1 fruit fly cellular context compared by ENCODE assay signal in the genomic region with DNA sequence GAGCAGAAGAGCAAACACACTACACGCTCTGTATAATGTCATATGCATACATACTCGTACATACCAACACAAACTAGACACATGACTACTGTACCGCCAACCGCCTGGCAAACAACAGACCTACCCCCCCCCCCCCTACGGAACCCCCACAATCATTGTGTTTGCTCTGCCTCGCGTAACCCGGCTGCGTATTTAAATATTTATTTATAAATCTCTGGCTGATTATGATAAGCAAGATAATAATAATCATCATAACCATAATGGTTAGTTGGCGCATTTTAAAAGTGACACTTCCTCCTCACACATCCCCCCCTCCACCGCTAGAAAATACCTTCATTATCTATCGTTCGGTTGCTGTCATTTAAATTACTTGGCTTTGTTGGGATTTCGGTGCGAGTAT.
TF ChIP-seq lines count a peak whose summit lies in the region.

No protein-coding gene starts in this region.

TF ChIP-seq in whole organism, embryonic, 481 proteins besides CTCF, POLR2A, EP300 and RAD21 (continued from another document and continues in another):
- TF ChIP-seq Trl (optimal IDR thresholded peaks at IDR 0.05; lab: Kevin White, UChicago) (no peak), Trl (GFP tag; optimal IDR thresholded peaks at IDR 0.05; lab: Kevin White, UChicago) (no peak), eve (GFP tag; optimal IDR thresholded peaks at IDR 0.05; lab: Kevin White, UChicago) (no peak), ind (GFP tag; optimal IDR thresholded peaks at IDR 0.05; lab: Kevin White, UChicago) (no peak), Side (GFP tag; optimal IDR thresholded peaks at IDR 0.05; lab: Kevin White, UChicago) (peak; percentile 24), CG16863 (GFP tag; optimal IDR thresholded peaks at IDR 0.05; lab: Kevin White, UChicago) (no peak), Mad (GFP tag; optimal IDR thresholded peaks at IDR 0.05; lab: Kevin White, UChicago) (no peak), Awh (GFP tag; IDR thresholded peaks at IDR 0.05; lab: Robert Waterston, UW) (peak; percentile 53; the same call in 1 of the 2 replicates), CG15696 (tag; optimal IDR thresholded peaks at IDR 0.05; lab: Kevin White, UChicago) (peak; percentile 61), CG2889 (GFP tag; IDR thresholded peaks at IDR 0.05; lab: Robert Waterston, UW) (no peak), CG6791 (GFP tag; IDR thresholded peaks at IDR 0.05; lab: Robert Waterston, UW; ENCODE audit: partially characterized antibody) (no peak), CG7357 (GFP tag; IDR thresholded peaks at IDR 0.05; lab: Robert Waterston, UW) (no peak), CG33557 (GFP tag; optimal IDR thresholded peaks at IDR 0.05; lab: Kevin White, UChicago) (peak; percentile 5), Meics (GFP tag; optimal IDR thresholded peaks at IDR 0.05; lab: Kevin White, UChicago) (peak; percentile 69), CG2712 (tag; optimal IDR thresholded peaks at IDR 0.05; lab: Kevin White, UChicago) (peak; percentile 46), CG34224 (GFP tag; IDR thresholded peaks at IDR 0.05; lab: Robert Waterston, UW; ENCODE audit: partially characterized antibody) (no peak), CG4707 (GFP tag; optimal IDR thresholded peaks at IDR 0.05; lab: Kevin White, UChicago) (peak; percentile 17), CG8388 (GFP tag; optimal IDR thresholded peaks at IDR 0.05; lab: Kevin White, UChicago) (peak; percentile 3), Dref (GFP tag; IDR thresholded peaks at IDR 0.05; lab: Robert Waterston, UW) (no peak), CG13894 (tag; optimal IDR thresholded peaks at IDR 0.05; lab: Kevin White, UChicago) (peak; percentile 46), Lpt (GFP tag; optimal IDR thresholded peaks at IDR 0.05; lab: Kevin White, UChicago) (no peak), CG12299 (tag; optimal IDR thresholded peaks at IDR 0.05; lab: Kevin White, UChicago) (peak; percentile 44), Bgb (GFP tag; IDR thresholded peaks at IDR 0.05; lab: Robert Waterston, UW; ENCODE audit: partially characterized antibody) (no peak), z (GFP tag; IDR thresholded peaks at IDR 0.05; lab: Robert Waterston, UW) (no peak), CG11093 (GFP tag; IDR thresholded peaks at IDR 0.05; lab: Robert Waterston, UW) (no peak), CG10147 (GFP tag; optimal IDR thresholded peaks at IDR 0.05; lab: Kevin White, UChicago) (peak; percentile 52), CG17568 (GFP tag; optimal IDR thresholded peaks at IDR 0.05; lab: Kevin White, UChicago) (peak; percentile 73), twi (tag; optimal IDR thresholded peaks at IDR 0.05; lab: Kevin White, UChicago) (no peak), CG3281 (GFP tag; optimal IDR thresholded peaks at IDR 0.05; lab: Kevin White, UChicago) (peak; percentile 73), CG3163 (GFP tag; optimal IDR thresholded peaks at IDR 0.05; lab: Kevin White, UChicago) (no peak), Oaz (GFP tag; IDR thresholded peaks at IDR 0.05; lab: Robert Waterston, UW) (no peak), CG12219 (GFP tag; optimal IDR thresholded peaks at IDR 0.05; lab: Kevin White, UChicago) (peak; percentile 26), dm (GFP tag; optimal IDR thresholded peaks at IDR 0.05; lab: Kevin White, UChicago) (no peak), CG4854 (GFP tag; optimal IDR thresholded peaks at IDR 0.05; lab: Kevin White, UChicago) (peak; percentile 16), CG6272 (GFP tag; IDR thresholded peaks at IDR 0.05; lab: Robert Waterston, UW) (no peak), ato (GFP tag; IDR thresholded peaks at IDR 0.05; lab: Robert Waterston, UW; ENCODE audit: partially characterized antibody) (no peak), Doc3 (GFP tag; IDR thresholded peaks at IDR 0.05; lab: Robert Waterston, UW; ENCODE audit: partially characterized antibody) (no peak), NFAT (GFP tag; IDR thresholded peaks at IDR 0.05; lab: Robert Waterston, UW) (peak; percentile 53; the same call in 1 of the 2 replicates), Dek (tag; optimal IDR thresholded peaks at IDR 0.05; lab: Kevin White, UChicago) (peak; percentile 21), fd102C (GFP tag; optimal IDR thresholded peaks at IDR 0.05; lab: Kevin White, UChicago) (no peak), fd3F (GFP tag; optimal IDR thresholded peaks at IDR 0.05; lab: Kevin White, UChicago) (peak; percentile 17), disco-r (GFP tag; optimal IDR thresholded peaks at IDR 0.05; lab: Kevin White, UChicago) (no peak), CrebB (tag; optimal IDR thresholded peaks at IDR 0.05; lab: Kevin White, UChicago) (peak; percentile 63), CG16813 (GFP tag; IDR thresholded peaks at IDR 0.05; lab: Robert Waterston, UW; ENCODE audit: partially characterized antibody) (no peak), h (optimal IDR thresholded peaks at IDR 0.05; lab: Kevin White, UChicago) (no peak), schlank (tag; optimal IDR thresholded peaks at IDR 0.05; lab: Kevin White, UChicago) (peak; percentile 44), CG30020 (tag; optimal IDR thresholded peaks at IDR 0.05; lab: Kevin White, UChicago) (no peak), CG12744 (GFP tag; optimal IDR thresholded peaks at IDR 0.05; lab: Kevin White, UChicago) (no peak), otp (GFP tag; IDR thresholded peaks at IDR 0.05; lab: Robert Waterston, UW) (peak; percentile 63; the same call in 1 of the 3 replicates), CG17328 (GFP tag; IDR thresholded peaks at IDR 0.05; lab: Robert Waterston, UW) (no peak), CG16815 (GFP tag; optimal IDR thresholded peaks at IDR 0.05; lab: Kevin White, UChicago) (no peak), Xbp1 (GFP tag; optimal IDR thresholded peaks at IDR 0.05; lab: Kevin White, UChicago) (no peak), al (GFP tag; IDR thresholded peaks at IDR 0.05; lab: Robert Waterston, UW) (no peak), CHES-1-like (GFP tag; optimal IDR thresholded peaks at IDR 0.05; lab: Kevin White, UChicago) (no peak), peb (GFP tag; IDR thresholded peaks at IDR 0.05; lab: Robert Waterston, UW) (no peak), croc (GFP tag; conservative IDR thresholded peaks at IDR 0.05; lab: Robert Waterston, UW) (no peak), Dip3 (GFP tag; optimal IDR thresholded peaks at IDR 0.05; lab: Kevin White, UChicago) (no peak), Opbp (GFP tag; IDR thresholded peaks at IDR 0.05; lab: Robert Waterston, UW; ENCODE audit: partially characterized antibody) (no peak), CG11085 (GFP tag; IDR thresholded peaks at IDR 0.05; lab: Robert Waterston, UW) (no peak), unc-4 (GFP tag; IDR thresholded peaks at IDR 0.05; lab: Robert Waterston, UW; ENCODE audit: partially characterized antibody) (no peak), CG4820 (GFP tag; optimal IDR thresholded peaks at IDR 0.05; lab: Kevin White, UChicago) (no peak), MBD-R2 (GFP tag; IDR thresholded peaks at IDR 0.05; lab: Robert Waterston, UW) (no peak), CG13775 (GFP tag; optimal IDR thresholded peaks at IDR 0.05; lab: Kevin White, UChicago) (peak; percentile 12), CG5953 (GFP tag; IDR thresholded peaks at IDR 0.05; lab: Robert Waterston, UW) (no peak), dmrt99B (tag; optimal IDR thresholded peaks at IDR 0.05; lab: Kevin White, UChicago) (peak; percentile 51), Atf-2 (GFP tag; optimal IDR thresholded peaks at IDR 0.05; lab: Kevin White, UChicago) (no peak), CG34376 (GFP tag; optimal IDR thresholded peaks at IDR 0.05; lab: Kevin White, UChicago) (peak; percentile 63), tin (GFP tag; optimal IDR thresholded peaks at IDR 0.05; lab: Kevin White, UChicago) (no peak), zen2 (GFP tag; IDR thresholded peaks at IDR 0.05; lab: Robert Waterston, UW; ENCODE audit: partially characterized antibody) (no peak), zfh2 (GFP tag; optimal IDR thresholded peaks at IDR 0.05; lab: Kevin White, UChicago) (no peak), HmgZ (tag; optimal IDR thresholded peaks at IDR 0.05; lab: Kevin White, UChicago) (peak; percentile 72), CG11398 (GFP tag; optimal IDR thresholded peaks at IDR 0.05; lab: Kevin White, UChicago) (no peak), CG10565 (GFP tag; optimal IDR thresholded peaks at IDR 0.05; lab: Kevin White, UChicago) (no peak), pan (optimal IDR thresholded peaks at IDR 0.05; lab: Kevin White, UChicago) (no peak), pan (GFP tag; optimal IDR thresholded peaks at IDR 0.05 in 1 of 2, IDR thresholded peaks at IDR 0.05 in 1 of 2) (no peak), E2f1 (GFP tag; IDR thresholded peaks at IDR 0.05; lab: Robert Waterston, UW) (peak; percentile 40; the same call in 1 of the 2 replicates), bab2 (GFP tag; optimal IDR thresholded peaks at IDR 0.05; lab: Kevin White, UChicago) (no peak), CG1024 (GFP tag; IDR thresholded peaks at IDR 0.05; lab: Robert Waterston, UW) (peak; percentile 17; the same call in 1 of the 2 replicates), cas (GFP tag; IDR thresholded peaks at IDR 0.05; lab: Robert Waterston, UW) (no peak), pfk (GFP tag; optimal IDR thresholded peaks at IDR 0.05; lab: Kevin White, UChicago) (peak; percentile 45), Doc2 (GFP tag; IDR thresholded peaks at IDR 0.05; lab: Robert Waterston, UW) (no peak), CG6813 (GFP tag; optimal IDR thresholded peaks at IDR 0.05; lab: Kevin White, UChicago) (peak; percentile 81), ara (GFP tag; IDR thresholded peaks at IDR 0.05; lab: Robert Waterston, UW) (no peak), NC2β (GFP tag; optimal IDR thresholded peaks at IDR 0.05; lab: Kevin White, UChicago) (no peak), bbx (GFP tag; IDR thresholded peaks at IDR 0.05; lab: Robert Waterston, UW; ENCODE audit: partially characterized antibody) (no peak), Ravus (GFP tag; IDR thresholded peaks at IDR 0.05; lab: Robert Waterston, UW) (no peak), CG2116 (GFP tag; optimal IDR thresholded peaks at IDR 0.05; lab: Kevin White, UChicago) (no peak), gsb (GFP tag; IDR thresholded peaks at IDR 0.05; lab: Robert Waterston, UW) (peak; percentile 49), B-H2 (GFP tag; optimal IDR thresholded peaks at IDR 0.05; lab: Kevin White, UChicago) (peak; percentile 51), CG10274 (GFP tag; optimal IDR thresholded peaks at IDR 0.05; lab: Kevin White, UChicago) (peak; percentile 32), Adf1 (GFP tag; IDR thresholded peaks at IDR 0.05; lab: Robert Waterston, UW) (peak; percentile 22; the same call in 1 of the 2 replicates), zen (tag; optimal IDR thresholded peaks at IDR 0.05; lab: Kevin White, UChicago) (no peak), CG34422 (GFP tag; IDR thresholded peaks at IDR 0.05; lab: Robert Waterston, UW) (0 out of 3 replicates have a peak, but pooled peaks have one; percentile 36), eyg (GFP tag; optimal IDR thresholded peaks at IDR 0.05; lab: Kevin White, UChicago) (no peak), Ets97D (GFP tag; optimal IDR thresholded peaks at IDR 0.05; lab: Kevin White, UChicago) (no peak), CG10321 (GFP tag; IDR thresholded peaks at IDR 0.05; lab: Robert Waterston, UW) (no peak), Neu2 (GFP tag; optimal IDR thresholded peaks at IDR 0.05; lab: Kevin White, UChicago; ENCODE audit: borderline replicate concordance) (no peak), CG11723 (GFP tag; optimal IDR thresholded peaks at IDR 0.05; lab: Kevin White, UChicago) (peak; percentile 52), NK7.1 (GFP tag; optimal IDR thresholded peaks at IDR 0.05; lab: Kevin White, UChicago) (no peak), CG12769 (tag; optimal IDR thresholded peaks at IDR 0.05; lab: Kevin White, UChicago) (peak; percentile 72), CG10462 (GFP tag; optimal IDR thresholded peaks at IDR 0.05; lab: Kevin White, UChicago) (no peak), cg (GFP tag; optimal IDR thresholded peaks at IDR 0.05; lab: Kevin White, UChicago) (peak; percentile 46), CG6683 (GFP tag; optimal IDR thresholded peaks at IDR 0.05; lab: Kevin White, UChicago) (peak; percentile 73), hth (optimal IDR thresholded peaks at IDR 0.05; lab: Kevin White, UChicago) (no peak), toy (GFP tag; IDR thresholded peaks at IDR 0.05; lab: Robert Waterston, UW) (no peak), CG43689 (GFP tag; IDR thresholded peaks at IDR 0.05; lab: Robert Waterston, UW) (no peak), pho (GFP tag; optimal IDR thresholded peaks at IDR 0.05; lab: Kevin White, UChicago) (no peak), jing (GFP tag; optimal IDR thresholded peaks at IDR 0.05; lab: Kevin White, UChicago) (no peak), luna (GFP tag; optimal IDR thresholded peaks at IDR 0.05; lab: Kevin White, UChicago) (no peak), CG4617 (GFP tag; optimal IDR thresholded peaks at IDR 0.05; lab: Kevin White, UChicago; ENCODE audit: borderline replicate concordance) (no peak), CG5245 (GFP tag; optimal IDR thresholded peaks at IDR 0.05; lab: Kevin White, UChicago) (no peak), Ptx1 (GFP tag; IDR thresholded peaks at IDR 0.05; lab: Robert Waterston, UW) (no peak), pzg (GFP tag; optimal IDR thresholded peaks at IDR 0.05; lab: Kevin White, UChicago) (no peak), Jarid2 (GFP tag; optimal IDR thresholded peaks at IDR 0.05; lab: Kevin White, UChicago) (peak; percentile 39), CG31441 (GFP tag; IDR thresholded peaks at IDR 0.05; lab: Robert Waterston, UW) (peak; percentile 55), sqz (GFP tag; optimal IDR thresholded peaks at IDR 0.05; lab: Kevin White, UChicago) (peak; percentile 54), repo (GFP tag; optimal IDR thresholded peaks at IDR 0.05; lab: Kevin White, UChicago) (no peak), sob (GFP tag; IDR thresholded peaks at IDR 0.05; lab: Robert Waterston, UW) (peak; percentile 50), Blimp-1 (GFP tag; optimal IDR thresholded peaks at IDR 0.05; lab: Kevin White, UChicago) (peak; percentile 43), CG6765 (GFP tag; optimal IDR thresholded peaks at IDR 0.05; lab: Kevin White, UChicago) (peak; percentile 76), CG17361 (GFP tag; IDR thresholded peaks at IDR 0.05; lab: Robert Waterston, UW) (0 out of 3 replicates have a peak, but pooled peaks have one; percentile 37), CG6689 (GFP tag; IDR thresholded peaks at IDR 0.05; lab: Robert Waterston, UW) (no peak), CG2875 (GFP tag; optimal IDR thresholded peaks at IDR 0.05; lab: Kevin White, UChicago) (peak; percentile 65), CG4404 (GFP tag; IDR thresholded peaks at IDR 0.05; lab: Robert Waterston, UW) (no peak), HHEX (GFP tag; optimal IDR thresholded peaks at IDR 0.05; lab: Kevin White, UChicago) (peak; percentile 79), dysf (GFP tag; IDR thresholded peaks at IDR 0.05; lab: Robert Waterston, UW) (peak; percentile 44; the same call in 1 of the 3 replicates), org-1 (GFP tag; optimal IDR thresholded peaks at IDR 0.05; lab: Kevin White, UChicago) (peak; percentile 3), Hr78 (GFP tag; optimal IDR thresholded peaks at IDR 0.05; lab: Kevin White, UChicago) (peak in 1 of 2 experiments; percentile 64)
